Worm (Caenorhabditis elegans) whole organism, mixed stage, embryonic: Measurements from ENCODE around the gene acp-7.

ENCODE experiments used
- blmp-1 ChIP-seq: fragments of 150-350 bp; optimal IDR thresholded peaks from 2 replicates; lab custom pipeline; 2014; ENCODE audit warnings: missing biosample characterization, missing genetic modification characterization
- ceh-43 ChIP-seq: fragments of 200-800 bp; sonication (Bioruptor generic); optimal IDR thresholded peaks from 2 replicates; lab custom pipeline; 2018; ENCODE audit warnings: mild to moderate bottlenecking, missing genetic modification characterization, moderate library complexity, missing compliant biosample characterization
- ces-1 ChIP-seq: fragments of 150-350 bp; optimal IDR thresholded peaks from 2 replicates; lab custom pipeline; 2014; ENCODE audit warnings: missing biosample characterization, missing genetic modification reagents, missing genetic modification characterization
- elt-1 ChIP-seq: sonication (generic microtip); optimal IDR thresholded peaks from 2 replicates; lab custom pipeline; 2017; ENCODE audit warnings: missing genetic modification characterization, mild to moderate bottlenecking, missing compliant biosample characterization, antibody characterized with exemption, moderate library complexity, borderline replicate concordance; ENCODE audit not compliant: insufficient read depth
- elt-3 ChIP-seq: fragments of 150-350 bp; optimal IDR thresholded peaks from 2 replicates; lab custom pipeline; 2014; ENCODE audit warnings: missing biosample characterization, missing genetic modification characterization
- lsy-2 ChIP-seq: fragments of 150-350 bp; optimal IDR thresholded peaks from 2 replicates; lab custom pipeline; 2014; ENCODE audit warnings: missing biosample characterization, missing genetic modification characterization
- nhr-12 ChIP-seq: fragments of 150-350 bp; optimal IDR thresholded peaks from 2 replicates; lab custom pipeline; 2014; ENCODE audit warnings: missing biosample characterization, missing genetic modification characterization
- nhr-2 ChIP-seq: fragments of 150-350 bp; optimal IDR thresholded peaks from 2 replicates; lab custom pipeline; 2014; ENCODE audit warnings: missing biosample characterization, missing genetic modification characterization
- nhr-237 ChIP-seq: fragments of 150-350 bp; optimal IDR thresholded peaks from 2 replicates; lab custom pipeline; 2014; ENCODE audit warnings: missing biosample characterization, missing genetic modification characterization
- nhr-28 ChIP-seq: fragments of 150-350 bp; optimal IDR thresholded peaks from 2 replicates; lab custom pipeline; 2014; ENCODE audit warnings: missing biosample characterization, missing genetic modification characterization
- nhr-76 ChIP-seq: sonication (generic microtip); optimal IDR thresholded peaks from 2 replicates; lab custom pipeline; 2017; ENCODE audit warnings: missing biosample characterization, missing genetic modification characterization
- snpc-4 ChIP-seq: fragments of 150-350 bp; optimal IDR thresholded peaks from 2 replicates; lab custom pipeline; 2014; ENCODE audit warnings: missing biosample characterization, missing genetic modification characterization
- tbx-8 ChIP-seq: fragments of 200-800 bp; sonication (Bioruptor generic); optimal IDR thresholded peaks from 2 replicates; lab custom pipeline; 2018; ENCODE audit warnings: mild to moderate bottlenecking, missing genetic modification characterization, moderate library complexity, missing compliant biosample characterization
- unc-62 ChIP-seq: fragments of 150-350 bp; optimal IDR thresholded peaks from 2 replicates; lab custom pipeline; 2014; ENCODE audit warnings: missing biosample characterization, missing genetic modification reagents, missing genetic modification characterization

DNA sequence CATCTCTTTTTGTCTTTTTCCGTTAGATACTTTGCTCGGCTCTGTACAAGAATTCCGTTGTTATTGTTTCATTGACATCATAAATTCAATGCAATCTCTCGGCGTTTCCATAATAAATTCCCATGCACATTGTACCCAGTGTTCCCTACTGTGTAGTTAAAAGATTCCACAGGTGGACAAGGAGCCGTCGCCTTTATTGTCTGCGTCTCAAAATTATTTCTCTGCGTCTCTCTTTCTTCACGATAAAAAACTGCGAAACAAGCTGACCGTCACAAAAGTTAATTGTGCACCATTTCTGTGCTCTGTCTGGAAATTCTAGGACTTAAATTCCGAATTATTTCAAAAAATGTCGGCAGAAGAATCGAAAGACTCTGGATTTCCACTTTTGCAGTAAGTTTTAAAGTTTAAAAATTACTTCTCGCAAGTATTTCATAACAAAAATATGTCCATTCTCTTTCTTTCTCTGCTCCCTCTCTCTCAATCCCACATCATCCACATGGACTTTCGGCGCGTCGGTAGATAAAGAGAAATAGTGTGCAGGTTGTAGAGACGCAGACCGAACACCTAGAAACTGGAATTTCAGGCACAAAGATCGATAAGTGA is 10.6 kb upstream of the acp-7 start:
- no peak for TF ChIP-seq nhr-2 (tag; lab: Kevin White, UChicago)
- no peak for TF ChIP-seq nhr-28 (tag; lab: Kevin White, UChicago)
- TF ChIP-seq nhr-76 = no peak
- TF ChIP-seq lsy-2 (tag; lab: Kevin White, UChicago) = no peak
- no peak for TF ChIP-seq elt-1 (tag; lab: Kevin White, UChicago)
- TF ChIP-seq ces-1 (GFP tag; lab: Kevin White, UChicago) = no peak
- TF ChIP-seq nhr-12 (tag; lab: Kevin White, UChicago) = no peak
- no peak for TF ChIP-seq unc-62 (GFP tag; lab: Kevin White, UChicago)
- TF ChIP-seq ceh-43 (GFP tag; lab: Kevin White, UChicago) = no peak
- TF ChIP-seq blmp-1 (tag; lab: Kevin White, UChicago) = no peak
- no peak for TF ChIP-seq snpc-4 (tag; lab: Kevin White, UChicago)
- no peak for TF ChIP-seq elt-3
- TF ChIP-seq tbx-8 = no peak
- no peak for TF ChIP-seq nhr-237 (tag; lab: Kevin White, UChicago)
